Worm (Caenorhabditis elegans) whole organism, L1 larva: ENCODE data around the gene lmtr-2.

Experiments
- aha-1 ChIP-seq: fragments of 150-350 bp; optimal IDR thresholded peaks from 2 replicates; lab custom pipeline; 2014; ENCODE audit warnings: missing biosample characterization, missing genetic modification characterization
- alr-1 ChIP-seq: fragments of 200-800 bp; sonication (Bioruptor generic); optimal IDR thresholded peaks from 2 replicates; lab custom pipeline; 2018; ENCODE audit warnings: borderline replicate concordance, mild to moderate bottlenecking, missing genetic modification characterization, missing compliant biosample characterization
- ama-1 ChIP-seq: fragments of 150-350 bp; optimal IDR thresholded peaks from 2 replicates; lab custom pipeline; 2014
- blmp-1 ChIP-seq: fragments of 150-350 bp; optimal IDR thresholded peaks from 2 replicates; lab custom pipeline; 2014; ENCODE audit warnings: missing biosample characterization, missing genetic modification characterization
- ceh-8 ChIP-seq: fragments of 200-800 bp; sonication (Bioruptor generic); optimal IDR thresholded peaks from 2 replicates; lab custom pipeline; 2018; ENCODE audit warnings: mild to moderate bottlenecking, missing genetic modification characterization, moderate library complexity, missing compliant biosample characterization
- ces-1 ChIP-seq: fragments of 150-350 bp; optimal IDR thresholded peaks from 2 replicates; lab custom pipeline; 2014; ENCODE audit warnings: missing biosample characterization, missing genetic modification reagents, missing genetic modification characterization
- efl-1 ChIP-seq, 4 experiments: fragments of 150-350 bp; optimal IDR thresholded peaks in 3 of 4; peaks in 1 of 4; 1 replicate in 1 of 4; 2 replicates in 3 of 4; lab custom pipeline; 2014; ENCODE audit warnings: missing biosample characterization in 2 of 4, missing genetic modification characterization in 2 of 4, missing genetic modification reagents in 2 of 4
- fkh-10 ChIP-seq: sonication (generic microtip); optimal IDR thresholded peaks from 2 replicates; lab custom pipeline; 2017; ENCODE audit warnings: missing biosample characterization, missing genetic modification reagents, missing genetic modification characterization
- grh-1 ChIP-seq: fragments of 200-800 bp; sonication (Bioruptor generic); IDR thresholded peaks from 2 replicates; pipeline ENCODE4 v1.3.6; 2022; ENCODE audit warnings: missing genetic modification reagents, missing genetic modification characterization, missing compliant biosample characterization
- hlh-4 ChIP-seq: sonication (generic microtip); optimal IDR thresholded peaks from 2 replicates; lab custom pipeline; 2016; ENCODE audit warnings: mild to moderate bottlenecking, missing genetic modification characterization, missing compliant biosample characterization
- hpl-2 ChIP-seq: fragments of 150-350 bp; optimal IDR thresholded peaks from 2 replicates; lab custom pipeline; 2014; ENCODE audit warnings: missing biosample characterization, missing genetic modification reagents, missing genetic modification characterization
- lin-13 ChIP-seq: fragments of 150-350 bp; optimal IDR thresholded peaks from 2 replicates; lab custom pipeline; 2014; ENCODE audit warnings: missing biosample characterization, missing genetic modification reagents, missing genetic modification characterization
- lin-39 ChIP-seq: fragments of 150-350 bp; optimal IDR thresholded peaks from 2 replicates; lab custom pipeline; 2014; ENCODE audit warnings: missing biosample characterization, missing genetic modification reagents, missing genetic modification characterization
- mef-2 ChIP-seq: fragments of 150-350 bp; optimal IDR thresholded peaks from 2 replicates; lab custom pipeline; 2014; ENCODE audit warnings: missing biosample characterization, missing genetic modification characterization
- nhr-11 ChIP-seq: fragments of 150-350 bp; optimal IDR thresholded peaks from 2 replicates; lab custom pipeline; 2014; ENCODE audit warnings: missing biosample characterization, missing genetic modification characterization
- nhr-20 ChIP-seq: sonication (generic microtip); optimal IDR thresholded peaks from 2 replicates; lab custom pipeline; 2016; ENCODE audit warnings: mild to moderate bottlenecking, missing genetic modification characterization, missing compliant biosample characterization
- nhr-28 ChIP-seq: fragments of 150-350 bp; optimal IDR thresholded peaks from 2 replicates; lab custom pipeline; 2014; ENCODE audit warnings: missing biosample characterization, missing genetic modification characterization
- nhr-71 ChIP-seq: sonication (generic microtip); optimal IDR thresholded peaks from 2 replicates; lab custom pipeline; 2016; ENCODE audit warnings: mild to moderate bottlenecking, missing genetic modification characterization, moderate library complexity, missing compliant biosample characterization
- nhr-77 ChIP-seq: fragments of 150-350 bp; optimal IDR thresholded peaks from 2 replicates; lab custom pipeline; 2014; ENCODE audit warnings: missing biosample characterization, missing genetic modification characterization
- nhr-84 ChIP-seq: sonication (generic microtip); optimal IDR thresholded peaks from 2 replicates; lab custom pipeline; 2017; ENCODE audit warnings: missing biosample characterization, missing genetic modification characterization
- nhr-85 ChIP-seq: sonication (generic microtip); peaks from one replicate; lab custom pipeline; 2016; ENCODE audit warnings: missing genetic modification characterization, inconsistent platforms, missing compliant biosample characterization
- snu-23 ChIP-seq: sonication (generic microtip); optimal IDR thresholded peaks from 2 replicates; lab custom pipeline; 2016; ENCODE audit warnings: missing genetic modification characterization, missing compliant biosample characterization
- sup-37 ChIP-seq: fragments of 200-800 bp; sonication (Bioruptor generic); optimal IDR thresholded peaks from 2 replicates; lab custom pipeline; 2018; ENCODE audit warnings: mild to moderate bottlenecking, missing genetic modification characterization, missing compliant biosample characterization
- swsn-7 ChIP-seq: sonication (generic microtip); optimal IDR thresholded peaks from 2 replicates; lab custom pipeline; 2016; ENCODE audit warnings: missing genetic modification characterization, missing compliant biosample characterization
- tlp-1 ChIP-seq: fragments of 150-350 bp; optimal IDR thresholded peaks from 2 replicates; lab custom pipeline; 2014; ENCODE audit warnings: missing biosample characterization, missing genetic modification characterization
- zag-1 ChIP-seq: fragments of 150-350 bp; optimal IDR thresholded peaks from 2 replicates; lab custom pipeline; 2014; ENCODE audit warnings: missing biosample characterization, missing genetic modification characterization
- zip-4 ChIP-seq: fragments of 200-800 bp; sonication (Bioruptor generic); optimal IDR thresholded peaks from 2 replicates; lab custom pipeline; 2018; ENCODE audit warnings: mild to moderate bottlenecking, missing genetic modification characterization, moderate library complexity, missing compliant biosample characterization
- ztf-4 ChIP-seq: fragments of 150-350 bp; optimal IDR thresholded peaks from 2 replicates; lab custom pipeline; 2014; ENCODE audit warnings: missing biosample characterization, missing genetic modification characterization

The lmtr-2 gene

DNA sequence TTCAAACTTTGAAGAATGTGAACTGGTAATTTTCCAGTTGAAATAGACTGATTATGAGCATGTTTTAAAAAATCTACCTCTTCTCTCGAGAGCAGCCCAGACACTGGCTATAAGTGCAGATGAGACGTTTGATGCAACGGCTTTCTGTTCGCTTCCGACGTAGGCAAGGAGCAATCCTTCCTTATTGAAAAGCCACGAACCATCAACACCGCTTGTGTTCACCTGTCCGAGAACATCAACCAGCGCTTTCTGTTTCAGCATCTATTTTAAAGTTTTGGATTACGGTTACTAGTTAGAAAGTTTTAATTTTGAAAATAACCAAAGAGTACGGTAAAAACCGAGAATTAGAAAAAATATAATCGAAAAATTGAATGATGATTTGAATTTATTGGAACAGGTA is at the start of gene lmtr-2:
lmtr-2 (minus strand) TSS at position 261 of the 400 bp plus-strand sequence.
- TF ChIP-seq ama-1 (lab: Kevin White, UChicago), result peak; percentile 22
- TF ChIP-seq efl-1 (optimal IDR thresholded peaks at IDR 0.05; lab: Kevin White, UChicago), result no peak
- no peak for TF ChIP-seq efl-1 (GFP tag; optimal IDR thresholded peaks at IDR 0.05 in 1 of 2; lab: Kevin White, UChicago)
- TF ChIP-seq, all 84 proteins: peak for 1

DNA sequence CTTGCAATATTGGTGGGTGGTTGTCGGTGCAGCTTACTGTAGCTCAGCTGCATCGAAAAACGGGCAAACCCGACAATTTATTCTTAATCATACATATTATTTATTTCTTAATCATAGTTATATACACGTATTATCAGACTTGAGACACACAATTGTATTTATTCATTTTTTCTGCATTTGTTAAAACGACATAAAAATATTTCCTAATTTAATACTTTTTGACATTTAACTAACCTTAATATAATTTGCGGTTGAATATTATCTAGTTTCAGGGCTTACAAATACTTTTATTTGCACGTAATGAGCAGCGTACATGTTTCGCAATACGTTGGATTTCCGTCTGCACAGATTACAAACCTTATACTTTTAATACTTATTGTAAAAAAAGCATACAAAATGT is 47.5 kb upstream of the lmtr-2 start, which contains the start of gene str-138:
str-138 (plus strand) TSS at position 301 of the 400 bp plus-strand sequence.
- no peak for TF ChIP-seq mef-2 (tag; lab: Kevin White, UChicago)
- TF ChIP-seq nhr-28, result no peak
- TF ChIP-seq hlh-4 (tag; lab: Kevin White, UChicago), result no peak
- TF ChIP-seq fkh-10 (GFP tag; lab: Kevin White, UChicago), result no peak
- no peak for TF ChIP-seq nhr-77 (tag; lab: Kevin White, UChicago)
- TF ChIP-seq aha-1 (tag; lab: Kevin White, UChicago), result no peak
- TF ChIP-seq ces-1, result no peak

DNA sequence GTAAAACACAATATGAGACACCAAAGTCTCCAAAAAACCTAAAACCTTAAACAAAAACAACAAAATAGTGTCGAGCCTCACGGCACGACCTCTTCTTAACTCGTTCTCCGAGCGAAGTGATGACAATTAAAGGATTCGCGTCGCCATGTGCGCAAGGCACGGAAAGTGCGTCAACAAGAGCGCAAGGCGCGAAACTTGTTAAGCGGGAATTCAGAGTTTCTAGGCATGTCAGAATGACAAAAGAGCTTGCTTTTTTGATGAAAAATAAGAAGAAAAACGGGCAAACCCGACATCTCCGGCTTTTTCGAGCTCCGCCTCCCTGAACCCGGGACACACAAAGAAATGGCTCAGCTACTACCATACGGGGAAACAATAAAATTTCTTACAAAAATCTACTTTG is 46.9 kb upstream of the lmtr-2 start:
- 0 out of 2 replicates have a peak, but pooled peaks have one; percentile 14 for TF ChIP-seq grh-1
- TF ChIP-seq, all 84 proteins: peak for 1; not testable (repeated sequence) for 83

DNA sequence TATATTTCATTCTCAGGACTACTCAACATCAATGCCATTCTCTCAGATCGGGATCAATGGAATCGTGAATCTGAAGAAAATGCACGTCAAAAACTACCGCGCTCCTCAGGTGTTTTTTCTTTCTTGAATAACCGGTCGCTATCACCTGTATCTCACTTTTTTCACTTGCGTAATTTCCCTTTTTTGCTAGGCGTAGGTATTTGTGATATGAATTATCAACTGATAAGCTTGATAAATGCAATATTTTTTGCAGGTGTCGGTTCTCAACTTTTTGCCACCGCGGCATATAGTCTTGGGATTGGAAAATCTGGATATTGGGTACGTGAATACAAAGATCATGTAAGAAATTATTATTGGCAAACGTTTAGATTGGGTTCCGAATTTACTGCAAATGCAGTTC is 44.3 kb upstream of the lmtr-2 start:
- TF ChIP-seq blmp-1 (tag; lab: Kevin White, UChicago), result peak; percentile 79
- no peak for TF ChIP-seq zag-1 (tag; lab: Kevin White, UChicago)

DNA sequence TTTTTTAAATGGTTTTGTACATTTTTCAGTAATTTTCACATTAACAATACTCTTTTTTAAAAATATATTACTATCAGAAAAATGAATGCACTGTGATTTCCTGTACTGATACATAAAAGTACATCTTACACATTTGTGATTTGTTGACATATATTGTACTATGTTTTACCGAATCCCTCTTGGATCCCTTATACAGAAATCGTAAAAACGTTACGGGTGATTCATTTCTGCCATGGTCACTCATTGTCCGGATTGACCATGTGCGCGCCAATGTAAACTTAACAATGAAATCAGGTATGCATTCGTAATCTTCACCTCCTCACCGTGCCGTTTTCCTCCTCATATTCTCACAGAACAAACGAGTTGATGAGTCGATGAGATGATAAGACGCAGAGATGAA is 43.2 kb upstream of the lmtr-2 start, which contains the start of gene ZC513.2:
ZC513.2 (plus strand) TSS at position 301 of the 400 bp plus-strand sequence.
- TF ChIP-seq alr-1 (tag; lab: Kevin White, UChicago) (no peak), snu-23 (GFP tag; lab: Kevin White, UChicago) (no peak), swsn-7 (no peak), nhr-85 (peak; percentile 9), nhr-20 (tag; lab: Kevin White, UChicago) (no peak), lin-39 (no peak), tlp-1 (tag; lab: Kevin White, UChicago) (no peak), nhr-84 (no peak), blmp-1 (tag; lab: Kevin White, UChicago) (peak; percentile 16)
- TF ChIP-seq, all 84 proteins: peak for 2

DNA sequence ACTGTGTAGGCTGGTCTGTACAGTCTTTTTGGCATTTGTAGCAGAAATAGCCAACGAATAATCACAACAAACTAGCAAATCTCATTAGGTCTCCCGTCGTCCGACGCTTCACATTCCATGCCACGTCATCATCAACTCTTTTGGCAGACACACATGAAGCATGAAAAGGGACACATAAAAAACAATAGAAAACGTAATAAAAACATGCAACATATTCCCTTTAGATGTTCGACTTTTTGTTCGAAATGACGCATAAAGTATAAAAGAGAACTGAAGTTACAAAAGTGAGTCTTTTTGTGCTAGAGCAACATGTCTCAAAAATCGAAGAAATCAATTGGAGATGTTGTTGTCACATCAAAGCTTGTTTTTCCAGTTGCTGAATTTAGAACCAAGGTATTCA is 40.9 kb upstream of the lmtr-2 start, which contains the start of gene sth-1:
sth-1 (plus strand) TSS at position 301 of the 400 bp plus-strand sequence.
- TF ChIP-seq nhr-84 (no peak), alr-1 (tag; lab: Kevin White, UChicago) (no peak), hpl-2 (GFP tag; lab: Kevin White, UChicago) (no peak), ztf-4 (tag; lab: Kevin White, UChicago) (no peak), nhr-11 (tag; lab: Kevin White, UChicago) (no peak), sup-37 (GFP tag; lab: Kevin White, UChicago) (no peak)
- TF ChIP-seq, all 84 proteins: peak for 0

DNA sequence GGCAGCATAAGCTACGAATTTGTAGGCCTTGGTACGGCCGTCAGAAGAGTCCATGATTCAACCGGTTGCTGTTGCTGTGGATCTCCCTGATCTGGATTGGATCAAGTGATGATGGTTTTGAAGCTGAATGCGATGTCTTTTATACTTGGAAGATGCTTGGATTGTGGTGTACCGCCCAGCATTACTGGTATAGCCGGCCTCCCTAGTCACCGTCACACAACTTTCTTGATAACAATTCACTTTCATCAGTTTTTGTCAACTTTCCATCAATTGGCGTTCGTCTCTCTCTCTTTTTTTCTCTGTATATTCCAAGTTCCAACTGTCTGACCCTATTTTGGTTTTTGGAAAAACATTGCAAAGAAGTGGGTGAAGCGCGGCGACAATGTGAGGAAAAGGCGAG is 39.9 kb upstream of the lmtr-2 start, which contains the start of gene col-43:
col-43 (minus strand) TSS at position 101 of the 400 bp plus-strand sequence.
- no peak for TF ChIP-seq lin-13 (GFP tag; lab: Kevin White, UChicago)
- TF ChIP-seq blmp-1 (tag; lab: Kevin White, UChicago), result peak; percentile 21

DNA sequence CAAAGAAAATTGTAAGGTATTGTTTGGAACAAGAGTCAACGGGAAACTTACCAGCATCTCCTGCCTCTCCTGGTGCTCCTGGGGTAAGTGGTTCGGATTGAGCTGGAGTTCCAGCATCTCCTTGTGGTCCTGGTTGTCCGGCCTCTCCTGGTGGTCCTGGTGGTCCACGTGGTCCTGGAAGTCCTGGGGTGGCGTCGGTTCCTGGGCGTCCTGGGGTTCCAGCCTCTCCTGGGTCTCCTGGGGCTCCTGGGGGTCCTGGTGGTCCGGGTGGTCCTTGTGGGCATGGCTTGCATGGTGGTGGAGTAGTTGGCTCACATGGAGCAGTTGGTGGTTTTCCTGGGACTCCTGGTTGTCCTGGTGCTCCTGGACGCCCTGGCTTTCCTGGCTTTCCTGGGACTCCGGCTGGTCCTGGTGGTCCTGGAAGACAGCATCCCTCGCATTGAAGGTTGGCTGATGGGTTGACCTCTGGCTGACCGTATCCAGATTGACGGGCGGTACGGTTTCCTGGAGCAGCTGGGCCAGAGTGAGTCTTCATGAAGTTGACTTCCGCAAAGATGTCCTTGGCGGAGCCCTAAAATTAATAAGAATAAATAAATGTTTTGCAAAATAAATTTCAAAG is 39.3 kb upstream of the lmtr-2 start:
- peak; percentile 14 for TF ChIP-seq ceh-8
- no peak for TF ChIP-seq nhr-71 (tag; lab: Kevin White, UChicago)
- TF ChIP-seq zip-4 (GFP tag; lab: Kevin White, UChicago), result no peak
- no peak for TF ChIP-seq ces-1
